Fruit fly (Drosophila melanogaster) whole organism, embryonic: Measurements from ENCODE around the gene Spn88Eb.

Source experiments
- CG14667 ChIP-seq: fragments of 200-800 bp; sonication (Bioruptor generic); IDR thresholded peaks from 2 replicates; pipeline ENCODE4 v1.3.6; 2022; ENCODE audit warnings: missing biosample characterization, missing genetic modification characterization
- CG15073 ChIP-seq: fragments of 200-800 bp; sonication (Bioruptor generic); optimal IDR thresholded peaks from 2 replicates; lab custom pipeline; 2016; ENCODE audit warnings: missing biosample characterization, missing genetic modification characterization
- CG15269 ChIP-seq: fragments of 200-800 bp; sonication (Bioruptor generic); optimal IDR thresholded peaks from 2 replicates; lab custom pipeline; 2018; ENCODE audit warnings: missing biosample characterization, mild to moderate bottlenecking, missing genetic modification characterization, moderate library complexity
- CG15479 ChIP-seq: fragments of 200-800 bp; sonication (Bioruptor generic); optimal IDR thresholded peaks from 3 replicates; lab custom pipeline; 2019; ENCODE audit warnings: missing biosample characterization, mild to moderate bottlenecking, missing genetic modification characterization, moderate library complexity
- CG15514 ChIP-seq: fragments of 200-800 bp; sonication (Bioruptor generic); optimal IDR thresholded peaks from 3 replicates; lab custom pipeline; 2017; ENCODE audit warnings: missing biosample characterization, missing genetic modification characterization, mild to moderate bottlenecking, moderate library complexity, missing genetic modification reagents
- CG15696 ChIP-seq: fragments of 200-800 bp; sonication (Bioruptor generic); optimal IDR thresholded peaks from 2 replicates; lab custom pipeline; 2019; ENCODE audit warnings: missing biosample characterization, mild to moderate bottlenecking, missing genetic modification characterization, moderate library complexity
- CG1603 ChIP-seq: fragments of 200-800 bp; sonication (Bioruptor generic); optimal IDR thresholded peaks from 2 replicates; lab custom pipeline; 2019; ENCODE audit warnings: missing biosample characterization, mild to moderate bottlenecking, missing genetic modification characterization, moderate library complexity
- CG18764 ChIP-seq: fragments of 200-800 bp; sonication (Bioruptor generic); optimal IDR thresholded peaks from 3 replicates; lab custom pipeline; 2016; ENCODE audit warnings: missing biosample characterization, missing genetic modification characterization
- CG2129 ChIP-seq: fragments of 200-800 bp; sonication (Bioruptor generic); IDR thresholded peaks from 2 replicates; pipeline ENCODE4 v1.3.6; 2022; ENCODE audit warnings: missing biosample characterization, missing genetic modification characterization; ENCODE audit not compliant: partially characterized antibody
- CG32532 ChIP-seq: fragments of 200-800 bp; sonication (Bioruptor generic); IDR thresholded peaks from 2 replicates; pipeline ENCODE4 v1.3.6; 2022; ENCODE audit warnings: missing biosample characterization, missing genetic modification characterization
- CG3726 ChIP-seq: fragments of 200-800 bp; sonication (Bioruptor generic); IDR thresholded peaks from 3 replicates; pipeline ENCODE4, ENCODE4 v1.3.6; 2022; ENCODE audit warnings: missing biosample characterization, missing genetic modification characterization
- CG3995 ChIP-seq: fragments of 200-800 bp; sonication (Bioruptor generic); optimal IDR thresholded peaks from 3 replicates; lab custom pipeline; 2016; ENCODE audit warnings: missing biosample characterization, missing genetic modification characterization
- CG42726 ChIP-seq: fragments of 200-800 bp; sonication (Bioruptor generic); IDR thresholded peaks from 2 replicates; pipeline ENCODE4 v1.3.6; 2022; ENCODE audit warnings: missing biosample characterization, missing genetic modification characterization; ENCODE audit not compliant: partially characterized antibody
- CG43689 ChIP-seq: fragments of 200-800 bp; sonication (Bioruptor generic); IDR thresholded peaks from 2 replicates; pipeline ENCODE4 v1.3.6; 2022; ENCODE audit warnings: missing biosample characterization, missing genetic modification characterization
- CG4617 ChIP-seq: fragments of 200-800 bp; sonication (Bioruptor generic); optimal IDR thresholded peaks from 3 replicates; lab custom pipeline; 2016; ENCODE audit warnings: missing biosample characterization, missing genetic modification characterization, borderline replicate concordance
- CG6272 ChIP-seq: fragments of 200-800 bp; sonication (Bioruptor generic); IDR thresholded peaks from 2 replicates; pipeline ENCODE4 v1.3.6; 2022; ENCODE audit warnings: missing biosample characterization, missing genetic modification characterization
- CG8281 ChIP-seq: fragments of 200-800 bp; sonication (Bioruptor generic); optimal IDR thresholded peaks from 2 replicates; lab custom pipeline; 2018; ENCODE audit warnings: missing biosample characterization, mild to moderate bottlenecking, missing genetic modification characterization, moderate library complexity
- CG9817 ChIP-seq: fragments of 200-800 bp; sonication (Bioruptor generic); optimal IDR thresholded peaks from 2 replicates; lab custom pipeline; 2018; ENCODE audit warnings: missing biosample characterization, mild to moderate bottlenecking, missing genetic modification characterization, moderate library complexity
- Dll ChIP-seq: fragments of 200-800 bp; sonication (Bioruptor generic); IDR thresholded peaks from 4 replicates; pipeline ENCODE4 v1.3.6; 2022; ENCODE audit warnings: missing biosample characterization, missing genetic modification characterization; ENCODE audit not compliant: partially characterized antibody
- Fer3 ChIP-seq: fragments of 200-800 bp; sonication (Bioruptor generic); optimal IDR thresholded peaks from 2 replicates; lab custom pipeline; 2018; ENCODE audit warnings: missing biosample characterization, mild to moderate bottlenecking, missing genetic modification characterization, moderate library complexity
- Kr ChIP-seq: fragments of 200-800 bp; sonication (Bioruptor generic); optimal IDR thresholded peaks from 2 replicates; lab custom pipeline; 2017; ENCODE audit warnings: missing biosample characterization, mild to moderate bottlenecking, missing genetic modification characterization
- MBD-R2 ChIP-seq: fragments of 200-800 bp; sonication (Bioruptor generic); IDR thresholded peaks from 2 replicates; pipeline ENCODE4 v1.3.6; 2022; ENCODE audit warnings: missing biosample characterization, missing genetic modification characterization
- MTF-1 ChIP-seq: fragments of 200-800 bp; sonication (Bioruptor generic); optimal IDR thresholded peaks from 2 replicates; lab custom pipeline; 2018; ENCODE audit warnings: missing biosample characterization, mild to moderate bottlenecking, missing genetic modification characterization, borderline replicate concordance
- Mes4 ChIP-seq: fragments of 200-800 bp; sonication (Bioruptor generic); optimal IDR thresholded peaks from 2 replicates; lab custom pipeline; 2016; ENCODE audit warnings: missing biosample characterization, missing genetic modification characterization
- Neu2 ChIP-seq: fragments of 200-800 bp; sonication (Bioruptor generic); optimal IDR thresholded peaks from 3 replicates; lab custom pipeline; 2016; ENCODE audit warnings: missing biosample characterization, missing genetic modification characterization, borderline replicate concordance
- Nf-YA ChIP-seq: fragments of 200-800 bp; sonication (Bioruptor generic); IDR thresholded peaks from 2 replicates; pipeline ENCODE4 v1.3.6; 2022; ENCODE audit warnings: missing biosample characterization, missing genetic modification characterization
- Sry-β ChIP-seq: fragments of 200-800 bp; sonication (Bioruptor generic); optimal IDR thresholded peaks from 2 replicates; lab custom pipeline; 2018; ENCODE audit warnings: missing biosample characterization, mild to moderate bottlenecking, missing genetic modification characterization, moderate library complexity
- Trl ChIP-seq, 3 experiments: fragments of >200 bp in 2 of 3; fragments of 200-800 bp in 1 of 3; sonication (Bioruptor generic) in 1 of 3; optimal IDR thresholded peaks; 2 replicates in 1 of 3; 3 replicates in 2 of 3; lab custom pipeline; 2016 to 2017; ENCODE audit warnings: missing biosample characterization in 1 of 3, missing genetic modification characterization in 1 of 3
- ase ChIP-seq: fragments of 200-800 bp; sonication (Bioruptor generic); IDR thresholded peaks from 3 replicates; pipeline ENCODE4 v1.3.6; 2022; ENCODE audit warnings: missing biosample characterization, missing genetic modification characterization
- az2 ChIP-seq: fragments of 200-800 bp; sonication (Bioruptor generic); optimal IDR thresholded peaks from 3 replicates; lab custom pipeline; 2016; ENCODE audit warnings: missing biosample characterization, missing genetic modification characterization
- corto ChIP-seq: fragments of 200-800 bp; sonication (Bioruptor generic); optimal IDR thresholded peaks from 2 replicates; lab custom pipeline; 2016; ENCODE audit warnings: missing biosample characterization, mild to moderate bottlenecking, missing genetic modification characterization, moderate library complexity
- crol ChIP-seq: fragments of 200-800 bp; sonication (Bioruptor generic); IDR thresholded peaks from 2 replicates; pipeline ENCODE4 v1.3.6; 2022; ENCODE audit warnings: missing biosample characterization, missing genetic modification characterization
- disco-r ChIP-seq: fragments of 200-800 bp; sonication (Bioruptor generic); optimal IDR thresholded peaks from 2 replicates; lab custom pipeline; 2016; ENCODE audit warnings: missing biosample characterization, missing genetic modification characterization
- dmrt11E ChIP-seq: fragments of 200-800 bp; sonication (Bioruptor generic); optimal IDR thresholded peaks from 3 replicates; lab custom pipeline; 2018; ENCODE audit warnings: missing biosample characterization, mild to moderate bottlenecking, missing genetic modification characterization, moderate library complexity
- dmrt99B ChIP-seq: fragments of 200-800 bp; sonication (Bioruptor generic); optimal IDR thresholded peaks from 2 replicates; lab custom pipeline; 2018; ENCODE audit warnings: missing biosample characterization, mild to moderate bottlenecking, missing genetic modification characterization, moderate library complexity
- dysf ChIP-seq: fragments of 200-800 bp; sonication (Bioruptor generic); IDR thresholded peaks from 3 replicates; pipeline ENCODE4 v1.3.6; 2022; ENCODE audit warnings: missing biosample characterization, missing genetic modification characterization
- exex ChIP-seq: fragments of 200-800 bp; sonication (Bioruptor generic); optimal IDR thresholded peaks from 4 replicates; lab custom pipeline; 2018; ENCODE audit warnings: missing biosample characterization, mild to moderate bottlenecking, missing genetic modification characterization, moderate library complexity
- jing ChIP-seq: fragments of 200-800 bp; sonication (Bioruptor generic); optimal IDR thresholded peaks from 2 replicates; lab custom pipeline; 2018; ENCODE audit warnings: missing biosample characterization, mild to moderate bottlenecking, missing genetic modification characterization
- kni ChIP-seq: fragments of 200-800 bp; sonication (Bioruptor generic); optimal IDR thresholded peaks from 3 replicates; lab custom pipeline; 2017; ENCODE audit warnings: mild to moderate bottlenecking, missing biosample characterization, missing genetic modification reagents, missing genetic modification characterization
- lmd ChIP-seq: fragments of 200-800 bp; sonication (Bioruptor generic); IDR thresholded peaks from 2 replicates; pipeline ENCODE4 v1.3.6; 2022; ENCODE audit warnings: missing biosample characterization, missing genetic modification characterization
- mirr ChIP-seq: fragments of 200-800 bp; sonication (Bioruptor generic); optimal IDR thresholded peaks from 3 replicates; lab custom pipeline; 2018; ENCODE audit warnings: missing biosample characterization, mild to moderate bottlenecking, missing genetic modification characterization
- odd ChIP-seq: fragments of 200-800 bp; sonication (Bioruptor generic); optimal IDR thresholded peaks from 2 replicates; lab custom pipeline; 2017; ENCODE audit warnings: missing biosample characterization, mild to moderate bottlenecking, missing genetic modification characterization
- otp ChIP-seq: fragments of 200-800 bp; sonication (Bioruptor generic); IDR thresholded peaks from 3 replicates; pipeline ENCODE4, ENCODE4 v1.3.6; 2022; ENCODE audit warnings: missing biosample characterization, missing genetic modification characterization
- pan ChIP-seq, 4 experiments: fragments of >200 bp in 3 of 4; fragments of 200-800 bp in 1 of 4; sonication (Bioruptor generic) in 1 of 4; optimal IDR thresholded peaks in 3 of 4; IDR thresholded peaks in 1 of 4; 2 replicates each; pipeline versions ENCODE4 v1.3.6 to Lab custom; 2017 to 2022; ENCODE audit warnings: missing biosample characterization in 2 of 4, missing genetic modification characterization in 2 of 4, mixed read lengths in 1 of 4
- prd ChIP-seq, 3 experiments: fragments of >200 bp in 2 of 3; fragments of 200-800 bp in 1 of 3; sonication (Bioruptor generic) in 1 of 3; optimal IDR thresholded peaks in 2 of 3; IDR thresholded peaks in 1 of 3; 2 replicates in 2 of 3; 3 replicates in 1 of 3; pipeline versions ENCODE4 v1.3.6 to Lab custom; 2017 to 2022; ENCODE audit warnings: missing biosample characterization in 1 of 3, missing genetic modification characterization in 1 of 3
- row ChIP-seq: fragments of 200-800 bp; sonication (Bioruptor generic); IDR thresholded peaks from 3 replicates; pipeline ENCODE4 v1.3.6; 2022; ENCODE audit warnings: missing biosample characterization, missing genetic modification characterization
- sens-2 ChIP-seq: fragments of 200-800 bp; sonication (Bioruptor generic); IDR thresholded peaks from 2 replicates; pipeline ENCODE4 v1.3.6; 2022; ENCODE audit warnings: missing biosample characterization, missing genetic modification characterization
- wek ChIP-seq: fragments of 200-800 bp; sonication (Bioruptor generic); optimal IDR thresholded peaks from 3 replicates; lab custom pipeline; 2018; ENCODE audit warnings: missing biosample characterization, mild to moderate bottlenecking, missing genetic modification characterization, moderate library complexity

Spn88Eb gene

dm6 chr3R:15250454-15250853 is 41.9 kb upstream of the Spn88Eb start:
- TF ChIP-seq Neu2 (GFP tag; lab: Kevin White, UChicago) (no peak), CG15073 (GFP tag; lab: Kevin White, UChicago) (no peak), ase (peak; percentile 56; the same call in 2 of the 3 replicates), MBD-R2 (GFP tag; lab: Robert Waterston, UW) (peak; percentile 55; the same call in 1 of the 2 replicates), CG3726 (GFP tag; lab: Robert Waterston, UW) (no peak), Kr (no peak), kni (no peak), Sry-β (GFP tag; lab: Kevin White, UChicago) (no peak), crol (GFP tag; lab: Robert Waterston, UW) (no peak), MTF-1 (GFP tag; lab: Kevin White, UChicago) (no peak), odd (GFP tag; lab: Kevin White, UChicago) (no peak), dmrt11E (tag; lab: Kevin White, UChicago) (no peak), CG4617 (no peak), CG9817 (tag; lab: Kevin White, UChicago) (peak; percentile 69), disco-r (GFP tag; lab: Kevin White, UChicago) (no peak), CG8281 (tag; lab: Kevin White, UChicago) (no peak), CG15269 (tag; lab: Kevin White, UChicago) (no peak), row (peak; percentile 90), jing (GFP tag; lab: Kevin White, UChicago) (no peak), corto (GFP tag; lab: Kevin White, UChicago) (no peak), az2 (GFP tag; lab: Kevin White, UChicago) (peak; percentile 34), CG1603 (tag; lab: Kevin White, UChicago) (no peak), prd (optimal IDR thresholded peaks at IDR 0.05; lab: Kevin White, UChicago) (no peak), prd (GFP tag; IDR thresholded peaks at IDR 0.05; lab: Robert Waterston, UW) (peak; percentile 76; the same call in 2 of the 3 replicates), CG15514 (GFP tag; lab: Kevin White, UChicago) (peak; percentile 43), CG18764 (GFP tag; lab: Kevin White, UChicago) (no peak), exex (tag; lab: Kevin White, UChicago) (no peak), mirr (GFP tag; lab: Kevin White, UChicago) (no peak), CG15696 (tag; lab: Kevin White, UChicago) (no peak), dmrt99B (tag; lab: Kevin White, UChicago) (no peak), CG42726 (GFP tag; lab: Robert Waterston, UW) (no peak), Trl (optimal IDR thresholded peaks at IDR 0.05; lab: Kevin White, UChicago) (peak; percentile 47 to 60), Trl (GFP tag; optimal IDR thresholded peaks at IDR 0.05; lab: Kevin White, UChicago) (no peak), Fer3 (peak; percentile 74), CG14667 (GFP tag; lab: Robert Waterston, UW) (0 out of 2 replicates have a peak, but pooled peaks have one; percentile 20), Nf-YA (GFP tag; lab: Robert Waterston, UW) (no peak), Dll (GFP tag; lab: Robert Waterston, UW) (no peak), CG15479 (GFP tag; lab: Kevin White, UChicago) (no peak), wek (GFP tag; lab: Kevin White, UChicago) (no peak), pan (optimal IDR thresholded peaks at IDR 0.05; lab: Kevin White, UChicago) (no peak), pan (GFP tag; optimal IDR thresholded peaks at IDR 0.05 in 1 of 2, IDR thresholded peaks at IDR 0.05 in 1 of 2) (peak in 1 of 2 experiments; percentile 75), lmd (GFP tag; lab: Robert Waterston, UW) (peak; percentile 65), CG2129 (GFP tag; lab: Robert Waterston, UW) (no peak), CG43689 (GFP tag; lab: Robert Waterston, UW) (0 out of 2 replicates have a peak, but pooled peaks have one; percentile 29), CG32532 (GFP tag; lab: Robert Waterston, UW) (peak; percentile 86), sens-2 (GFP tag; lab: Robert Waterston, UW) (no peak), dysf (GFP tag; lab: Robert Waterston, UW) (peak; percentile 82), CG6272 (GFP tag; lab: Robert Waterston, UW) (peak; percentile 53), CG3995 (GFP tag; lab: Kevin White, UChicago) (no peak), Mes4 (GFP tag; lab: Kevin White, UChicago) (no peak), otp (GFP tag; lab: Robert Waterston, UW) (no peak)
